Worm (Caenorhabditis elegans) whole organism, L1 larva: ENCODE results near the gene chc-1.
"Not testable (repeated sequence)": the region's sequence is repeated elsewhere in the genome, so short reads cannot be mapped to it uniquely, and the experiment has no call there.

Experiments
- efl-1 ChIP-seq, 4 experiments: fragments of 150-350 bp; optimal IDR thresholded peaks in 3 of 4; peaks in 1 of 4; 1 replicate in 1 of 4; 2 replicates in 3 of 4; lab custom pipeline; 2014; ENCODE audit warnings: missing biosample characterization in 2 of 4, missing genetic modification characterization in 2 of 4, missing genetic modification reagents in 2 of 4
- lsy-2 ChIP-seq, 2 experiments: fragments of 150-350 bp; optimal IDR thresholded peaks; 2 replicates each; lab custom pipeline; 2014; ENCODE audit warnings: missing biosample characterization in 2 of 2, missing genetic modification characterization in 2 of 2

DNA sequence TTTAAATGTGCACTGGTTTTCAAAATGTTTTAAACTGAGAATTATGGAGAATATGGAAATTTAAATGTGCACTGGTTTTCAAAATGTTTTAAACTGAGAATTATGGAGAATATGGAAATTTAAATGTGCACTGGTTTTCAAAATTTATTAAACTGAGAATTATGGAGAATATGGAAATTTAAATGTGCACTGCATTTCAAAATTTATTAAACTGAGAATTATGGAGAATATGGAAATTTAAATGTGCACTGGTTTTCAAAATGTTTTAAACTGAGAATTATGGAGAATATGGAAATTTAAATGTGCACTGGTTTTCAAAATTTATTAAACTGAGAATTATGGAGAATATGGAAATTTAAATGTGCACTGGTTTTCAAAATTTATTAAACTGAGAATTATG lies 21.4 kb downstream of the chc-1 start:
- TF ChIP-seq efl-1 (optimal IDR thresholded peaks at IDR 0.05; lab: Kevin White, UChicago); efl-1 (GFP tag; optimal IDR thresholded peaks at IDR 0.05 in 1 of 2; lab: Kevin White, UChicago); lsy-2 (tag; optimal IDR thresholded peaks at IDR 0.05; lab: Kevin White, UChicago): not testable (repeated sequence)
